Worm (Caenorhabditis elegans): Measurements from ENCODE around the gene R02D5.1.

- no peak for TF ChIP-seq ztf-29 (GFP tag; IDR thresholded peaks at IDR 0.05)
- no peak for TF ChIP-seq flt-1 (GFP tag; IDR thresholded peaks at IDR 0.05)
- TF ChIP-seq tab-1 (GFP tag; IDR thresholded peaks at IDR 0.05) = no peak
Measured at ce11 chrV:14540932-14541331, 32.9 kb downstream of the R02D5.1 start.
